Worm (Caenorhabditis elegans): Measurements from ENCODE around the gene rnp-1.

The rnp-1 gene

DNA sequence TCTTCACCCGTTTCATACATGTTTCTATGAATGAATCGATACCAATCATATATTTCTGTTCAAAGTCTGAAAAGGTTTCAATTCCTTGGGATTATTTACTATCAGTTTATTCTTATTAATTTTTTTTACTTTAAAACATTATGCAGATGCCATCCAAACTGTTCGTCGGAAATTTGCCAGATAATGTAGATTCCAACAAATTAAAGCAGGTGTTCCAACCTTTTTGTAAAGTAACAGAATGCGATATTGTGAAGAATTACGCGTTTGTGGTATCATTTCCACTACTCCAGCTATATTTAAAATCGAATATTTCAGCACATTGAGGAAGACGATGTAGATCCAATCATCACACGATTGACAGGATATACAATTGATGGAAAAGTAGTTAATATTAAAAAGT is at the start of gene rnp-1:
TSS of gene rnp-1 (plus strand) at position 145 of the 400 bp plus-strand sequence.
- no peak for TF ChIP-seq mml-1 (tag; optimal IDR thresholded peaks at IDR 0.05)
- TF ChIP-seq ama-1 (optimal IDR thresholded peaks at IDR 0.05): peak; percentile 35
- peak; percentile 10 for TF ChIP-seq pha-4 (tag; optimal IDR thresholded peaks at IDR 0.05)
- no peak for TF ChIP-seq sea-2 (GFP tag; optimal IDR thresholded peaks at IDR 0.05)
- no peak for TF ChIP-seq ZK546.5 (tag; optimal IDR thresholded peaks at IDR 0.05)
- TF ChIP-seq nhr-237 (tag; optimal IDR thresholded peaks at IDR 0.05): no peak

DNA sequence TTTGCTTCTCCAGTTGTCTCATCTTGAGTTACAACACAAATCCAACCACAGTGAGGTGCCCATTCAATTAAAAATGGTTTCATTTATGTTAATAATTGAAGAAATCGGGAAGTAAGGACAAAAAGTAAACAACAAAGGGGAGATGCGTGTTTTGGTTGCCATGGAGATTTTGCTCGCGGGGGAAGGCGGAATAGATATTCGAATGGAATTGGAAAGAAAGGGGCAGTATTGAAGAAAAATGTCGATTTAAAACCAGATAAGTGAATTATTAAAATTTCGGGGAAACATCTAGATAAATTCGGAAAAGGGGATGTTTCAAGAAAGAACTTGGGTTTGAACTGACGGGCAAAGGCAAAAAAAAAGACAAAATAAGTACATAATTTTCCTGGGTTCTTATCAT is 41.5 kb upstream of the rnp-1 start, which contains the start of gene che-11:
TSS of gene che-11 (minus strand) at position 101 of the 400 bp plus-strand sequence.
- TF ChIP-seq ceh-28 (tag; optimal IDR thresholded peaks at IDR 0.05) (no peak), nhr-11 (tag; optimal IDR thresholded peaks at IDR 0.05) (no peak), nhr-23 (tag; optimal IDR thresholded peaks at IDR 0.05) (no peak), nfya-1 (tag; optimal IDR thresholded peaks at IDR 0.05; ENCODE audit: insufficient read depth) (no peak), nhr-28 (tag; optimal IDR thresholded peaks at IDR 0.05) (no peak), aly-2 (tag; optimal IDR thresholded peaks at IDR 0.05) (no peak), mdl-1 (tag; optimal IDR thresholded peaks at IDR 0.05) (no peak), lin-39 (tag; optimal IDR thresholded peaks at IDR 0.05) (no peak), ceh-9 (tag; optimal IDR thresholded peaks at IDR 0.05) (no peak)

DNA sequence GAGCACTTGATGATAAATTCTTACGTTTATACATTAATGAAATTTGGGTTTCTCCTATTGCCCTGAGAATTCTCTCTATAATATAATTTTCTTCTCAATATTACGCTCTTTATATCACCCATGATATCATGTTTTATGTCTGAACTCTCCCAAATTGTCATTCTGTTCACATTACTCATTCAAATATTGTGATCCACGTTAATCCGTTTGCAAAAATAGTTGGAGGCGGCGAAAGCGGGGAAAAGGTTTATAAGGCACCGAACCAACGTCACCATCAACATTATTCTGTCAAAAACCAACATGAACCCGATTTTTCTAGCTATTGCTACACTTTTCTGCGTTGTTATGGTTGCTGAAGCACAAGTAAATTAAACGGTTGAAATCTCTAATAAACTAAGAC is 39.2 kb upstream of the rnp-1 start, which contains the start of gene C27A7.8:
TSS of gene C27A7.8 (plus strand) at position 301 of the 400 bp plus-strand sequence.
- TF ChIP-seq lin-39 (tag; optimal IDR thresholded peaks at IDR 0.05) (no peak), elt-1 (tag; optimal IDR thresholded peaks at IDR 0.05) (no peak), nhr-76 (tag; optimal IDR thresholded peaks at IDR 0.05) (no peak), nhr-237 (tag; optimal IDR thresholded peaks at IDR 0.05) (no peak), egl-5 (tag; optimal IDR thresholded peaks at IDR 0.05) (no peak), nhr-67 (tag; optimal IDR thresholded peaks at IDR 0.05) (no peak), pqm-1 (tag; optimal IDR thresholded peaks at IDR 0.05) (no peak), ceh-9 (tag; optimal IDR thresholded peaks at IDR 0.05) (no peak), tbx-2 (tag; optimal IDR thresholded peaks at IDR 0.05) (no peak), nhr-25 (tag; optimal IDR thresholded peaks at IDR 0.05) (no peak), nhr-11 (tag; optimal IDR thresholded peaks at IDR 0.05) (no peak), nhr-28 (tag; optimal IDR thresholded peaks at IDR 0.05) (no peak), jun-1 (tag; optimal IDR thresholded peaks at IDR 0.05) (no peak), pha-4 (tag; optimal IDR thresholded peaks at IDR 0.05) (no peak), lin-15B (tag; optimal IDR thresholded peaks at IDR 0.05) (no peak), sea-2 (GFP tag; optimal IDR thresholded peaks at IDR 0.05) (no peak), hmg-11 (tag; optimal IDR thresholded peaks at IDR 0.05) (no peak), nfya-1 (tag; optimal IDR thresholded peaks at IDR 0.05; ENCODE audit: insufficient read depth) (no peak)

ce11 chrV:12153784-12154183 is 38.3 kb upstream of the rnp-1 start:
- no peak for TF ChIP-seq nhr-23 (tag; optimal IDR thresholded peaks at IDR 0.05)
- TF ChIP-seq eor-1 (tag; optimal IDR thresholded peaks at IDR 0.05): no peak
- no peak for TF ChIP-seq elt-2 (tag; optimal IDR thresholded peaks at IDR 0.05)

ce11 chrV:12154554-12154953 is 37.5 kb upstream of the rnp-1 start, which contains the start of gene C27A7.9:
C27A7.9 (minus strand) TSS chrV:12154654.
- TF ChIP-seq pha-4 (tag; optimal IDR thresholded peaks at IDR 0.05) (no peak), daf-12 (tag; optimal IDR thresholded peaks at IDR 0.05) (no peak), elt-1 (tag; optimal IDR thresholded peaks at IDR 0.05) (no peak)

- peak; percentile 25 for TF ChIP-seq nfya-1 (tag; optimal IDR thresholded peaks at IDR 0.05; ENCODE audit: insufficient read depth)
- no peak for TF ChIP-seq pqm-1 (tag; optimal IDR thresholded peaks at IDR 0.05)
These were observed 33.7 kb upstream of the rnp-1 start for ce11 chrV:12158377-12158776.

- no peak for TF ChIP-seq jun-1 (tag; optimal IDR thresholded peaks at IDR 0.05)
- TF ChIP-seq egl-5 (tag; optimal IDR thresholded peaks at IDR 0.05): peak; percentile 35
- peak; percentile 51 for TF ChIP-seq nhr-25 (tag; optimal IDR thresholded peaks at IDR 0.05)
These were observed 32.1 kb upstream of the rnp-1 start for ce11 chrV:12159975-12160374.

DNA sequence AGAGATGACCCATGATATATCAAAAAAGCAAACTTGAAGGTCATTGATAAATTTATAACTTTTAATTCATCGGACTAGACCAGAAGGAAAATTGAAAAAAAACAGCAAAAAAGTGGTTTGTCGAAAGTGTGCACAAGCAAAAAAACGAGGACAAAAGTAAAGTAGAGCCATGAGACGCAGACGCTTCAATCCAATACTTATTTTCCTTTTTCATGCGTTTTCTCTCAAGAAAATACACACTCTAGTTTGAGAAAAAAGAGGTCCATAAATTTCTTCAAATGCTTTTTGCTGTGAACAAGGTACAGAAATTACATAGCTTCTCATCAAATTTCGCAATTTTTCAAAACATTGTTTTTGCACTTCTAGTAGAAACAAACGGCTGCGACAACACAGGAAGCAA is 30.9 kb upstream of the rnp-1 start:
- peak; percentile 34 for TF ChIP-seq hmg-11 (tag; optimal IDR thresholded peaks at IDR 0.05)
- no peak for TF ChIP-seq zag-1 (tag; optimal IDR thresholded peaks at IDR 0.05)
- peak; percentile 15 for TF ChIP-seq nfya-1 (tag; optimal IDR thresholded peaks at IDR 0.05; ENCODE audit: insufficient read depth)
- no peak for TF ChIP-seq fkh-10 (GFP tag; optimal IDR thresholded peaks at IDR 0.05)
- no peak for TF ChIP-seq nhr-67 (tag; optimal IDR thresholded peaks at IDR 0.05)
- no peak for TF ChIP-seq R02D3.7 (tag; optimal IDR thresholded peaks at IDR 0.05)
- no peak for TF ChIP-seq fos-1 (tag; optimal IDR thresholded peaks at IDR 0.05)

Data from whole organism, L3 larva.